Worm (Caenorhabditis elegans) whole organism, L2 larva: ENCODE results near the gene srw-57.
A peak's percentile ranks its signal among the peaks of the same experiment; 100 is the strongest.

ENCODE experiments used
- F13H6.1 ChIP-seq: sonication (generic microtip); optimal IDR thresholded peaks from 2 replicates; lab custom pipeline; 2016; ENCODE audit warnings: missing genetic modification characterization, missing compliant biosample characterization
- R02D3.7 ChIP-seq: fragments of 150-350 bp; optimal IDR thresholded peaks from 2 replicates; lab custom pipeline; 2014; ENCODE audit warnings: missing biosample characterization, missing genetic modification characterization
- ama-1 ChIP-seq: fragments of 150-350 bp; optimal IDR thresholded peaks from 2 replicates; lab custom pipeline; 2018; ENCODE audit warnings: inconsistent platforms
- ceh-16 ChIP-seq: fragments of 150-350 bp; optimal IDR thresholded peaks from 2 replicates; lab custom pipeline; 2014; ENCODE audit warnings: missing biosample characterization, missing genetic modification characterization
- fos-1 ChIP-seq: fragments of 150-350 bp; optimal IDR thresholded peaks from 2 replicates; lab custom pipeline; 2014; ENCODE audit warnings: missing biosample characterization, missing genetic modification characterization
- nhr-11 ChIP-seq: fragments of 150-350 bp; optimal IDR thresholded peaks from 2 replicates; lab custom pipeline; 2014; ENCODE audit warnings: missing biosample characterization, missing genetic modification characterization
- nhr-25 ChIP-seq: fragments of 150-350 bp; sonication (generic microtip); optimal IDR thresholded peaks from 3 replicates; lab custom pipeline; 2014; ENCODE audit warnings: missing biosample characterization, missing genetic modification characterization
- peb-1 ChIP-seq: fragments of 150-350 bp; optimal IDR thresholded peaks from 2 replicates; lab custom pipeline; 2014; ENCODE audit warnings: missing biosample characterization, missing genetic modification characterization

DNA sequence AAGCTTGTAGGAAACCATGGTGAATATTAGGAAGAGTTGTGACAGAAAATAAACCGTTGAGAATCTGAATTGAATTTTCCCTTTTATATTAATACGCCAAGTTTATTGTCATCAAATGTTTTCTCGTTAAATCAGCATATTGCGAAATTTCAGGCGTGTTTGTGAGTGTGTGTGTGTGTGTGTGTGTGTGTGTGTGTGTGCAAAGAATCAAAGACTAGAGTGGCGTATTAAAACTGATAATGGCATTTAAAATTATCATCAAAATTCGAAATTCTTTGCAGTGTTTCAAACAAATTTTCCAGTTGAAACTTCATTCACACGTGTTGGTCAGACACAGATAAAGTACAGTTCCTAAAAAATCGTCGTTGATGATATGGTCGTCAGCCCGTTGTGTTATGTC lies 38.9 kb downstream of the srw-57 start, which contains the start of gene gst-38:
- TF ChIP-seq peb-1 (tag; lab: Kevin White, UChicago) (no peak), F13H6.1 (no peak), ceh-16 (tag; lab: Kevin White, UChicago) (no peak), R02D3.7 (tag; lab: Kevin White, UChicago) (no peak), nhr-25 (tag; lab: Kevin White, UChicago) (no peak), fos-1 (tag; lab: Kevin White, UChicago) (peak; percentile 63), ama-1 (no peak), nhr-11 (tag; lab: Kevin White, UChicago) (no peak)
